Worm (Caenorhabditis elegans) whole organism, L4 larva: ENCODE results near the gene ZK616.65.

Experiments used
- F10B5.3 ChIP-seq: sonication (generic microtip); optimal IDR thresholded peaks from 2 replicates; lab custom pipeline; 2016; ENCODE audit warnings: mild to moderate bottlenecking, missing genetic modification characterization, missing compliant biosample characterization
- F26F4.8 ChIP-seq: fragments of 200-800 bp; sonication (Bioruptor generic); conservative IDR thresholded peaks from 2 replicates; pipeline ENCODE4 v1.3.6; 2022; ENCODE audit warnings: missing genetic modification characterization, missing compliant biosample characterization
- F44E2.7 ChIP-seq: fragments of 200-800 bp; sonication (Bioruptor generic); IDR thresholded peaks from 2 replicates; pipeline ENCODE4 v2.1.2; 2022; ENCODE audit warnings: missing genetic modification characterization, missing compliant biosample characterization
- Y105C5A.15 ChIP-seq: fragments of 200-800 bp; sonication (Bioruptor generic); IDR thresholded peaks from 2 replicates; pipeline ENCODE4 v1.3.6; 2022; ENCODE audit warnings: missing genetic modification characterization, missing compliant biosample characterization
- Y48G9A.11 ChIP-seq: fragments of 200-800 bp; sonication (Bioruptor generic); IDR thresholded peaks from 2 replicates; pipeline ENCODE4 v1.3.6; 2022; ENCODE audit warnings: missing genetic modification reagents, missing genetic modification characterization, missing compliant biosample characterization
- Y75B8A.6 ChIP-seq: fragments of 200-800 bp; sonication (Bioruptor generic); IDR thresholded peaks from 2 replicates; pipeline ENCODE4 v1.3.6; 2022; ENCODE audit warnings: missing genetic modification reagents, missing genetic modification characterization, missing compliant biosample characterization
- ZK337.2 ChIP-seq: fragments of 200-800 bp; sonication (Bioruptor generic); IDR thresholded peaks from 2 replicates; pipeline ENCODE4 v1.3.6; 2022; ENCODE audit warnings: missing genetic modification reagents, missing genetic modification characterization, missing compliant biosample characterization
- aly-2 ChIP-seq: sonication (generic microtip); optimal IDR thresholded peaks from 2 replicates; lab custom pipeline; 2018; ENCODE audit warnings: missing biosample characterization, missing genetic modification characterization
- arid-1 ChIP-seq: fragments of 200-800 bp; sonication (Bioruptor generic); conservative IDR thresholded peaks from 2 replicates; pipeline ENCODE4 v1.3.6; 2022; ENCODE audit warnings: missing genetic modification reagents, missing genetic modification characterization, missing compliant biosample characterization
- attf-4 ChIP-seq: sonication (generic microtip); optimal IDR thresholded peaks from 3 replicates; lab custom pipeline; 2017; ENCODE audit warnings: missing biosample characterization, missing genetic modification characterization
- ceh-20 ChIP-seq: fragments of 200-800 bp; sonication (Bioruptor generic); IDR thresholded peaks from 2 replicates; pipeline ENCODE4 v1.3.6; 2022; ENCODE audit warnings: missing genetic modification reagents, missing genetic modification characterization, missing compliant biosample characterization
- ceh-44 ChIP-seq: fragments of 200-800 bp; sonication (Bioruptor generic); IDR thresholded peaks from 2 replicates; pipeline ENCODE4 v1.3.6; 2022; ENCODE audit warnings: missing genetic modification reagents, missing genetic modification characterization, missing compliant biosample characterization
- ceh-62 ChIP-seq: sonication (generic microtip); optimal IDR thresholded peaks from 2 replicates; lab custom pipeline; 2017; ENCODE audit warnings: missing biosample characterization, missing genetic modification characterization
- ceh-82 ChIP-seq: sonication (generic microtip); optimal IDR thresholded peaks from 2 replicates; lab custom pipeline; 2017; ENCODE audit warnings: missing biosample characterization, missing genetic modification characterization
- ces-1 ChIP-seq: fragments of 150-350 bp; sonication (generic microtip); optimal IDR thresholded peaks from 4 replicates; lab custom pipeline; 2014; ENCODE audit warnings: missing biosample characterization, missing genetic modification reagents, missing genetic modification characterization
- ctbp-1 ChIP-seq: fragments of 200-800 bp; sonication (Bioruptor generic); IDR thresholded peaks from 2 replicates; pipeline ENCODE4 v1.3.6; 2022; ENCODE audit warnings: missing genetic modification reagents, missing genetic modification characterization, missing compliant biosample characterization
- daf-16 ChIP-seq, 3 experiments: sonication (generic microtip); optimal IDR thresholded peaks; 2 replicates each; lab custom pipeline; 2016 to 2017; ENCODE audit warnings: missing genetic modification characterization in 3 of 3, missing genetic modification reagents in 3 of 3, mild to moderate bottlenecking in 2 of 3, missing compliant biosample characterization in 2 of 3, missing biosample characterization in 1 of 3, moderate library complexity in 1 of 3
- daf-19 ChIP-seq: fragments of 200-800 bp; sonication (Bioruptor generic); conservative IDR thresholded peaks from 2 replicates; pipeline ENCODE4 v1.3.6; 2022; ENCODE audit warnings: missing genetic modification characterization, missing compliant biosample characterization
- daf-8 ChIP-seq: fragments of 200-800 bp; sonication (Bioruptor generic); IDR thresholded peaks from 2 replicates; pipeline ENCODE4 v1.3.6; 2022; ENCODE audit warnings: missing genetic modification characterization, missing compliant biosample characterization
- dmd-6 ChIP-seq: fragments of 200-800 bp; sonication (Bioruptor generic); IDR thresholded peaks from 2 replicates; pipeline ENCODE4 v1.3.6; 2022; ENCODE audit warnings: missing genetic modification reagents, missing genetic modification characterization, missing compliant biosample characterization
- dmd-9 ChIP-seq: fragments of 200-800 bp; sonication (Bioruptor generic); IDR thresholded peaks from 2 replicates; pipeline ENCODE4 v1.3.6; 2022; ENCODE audit warnings: missing genetic modification reagents, missing genetic modification characterization, missing compliant biosample characterization
- dpl-1 ChIP-seq: fragments of 150-350 bp; optimal IDR thresholded peaks from 2 replicates; lab custom pipeline; 2014; ENCODE audit warnings: missing biosample characterization, missing genetic modification reagents, missing genetic modification characterization
- dve-1 ChIP-seq: sonication (generic microtip); optimal IDR thresholded peaks from 2 replicates; lab custom pipeline; 2017; ENCODE audit warnings: antibody characterized with exemption, mild to moderate bottlenecking, missing genetic modification characterization, missing compliant biosample characterization; ENCODE audit not compliant: insufficient read depth
- egl-43 ChIP-seq: fragments of 200-800 bp; sonication (Bioruptor generic); IDR thresholded peaks from 2 replicates; pipeline ENCODE4 v1.3.6; 2022; ENCODE audit warnings: missing genetic modification reagents, missing genetic modification characterization, missing compliant biosample characterization
- fkh-10 ChIP-seq: fragments of 150-350 bp; optimal IDR thresholded peaks from 2 replicates; lab custom pipeline; 2014; ENCODE audit warnings: missing biosample characterization, missing genetic modification reagents, missing genetic modification characterization
- gei-8 ChIP-seq: fragments of 200-800 bp; sonication (Bioruptor generic); optimal IDR thresholded peaks from 2 replicates; lab custom pipeline; 2018; ENCODE audit warnings: mild to moderate bottlenecking, missing genetic modification characterization, missing compliant biosample characterization
- hif-1 ChIP-seq, 2 experiments: sonication (generic microtip); optimal IDR thresholded peaks; 2 replicates each; lab custom pipeline; 2016 to 2017; ENCODE audit warnings: missing compliant biosample characterization in 2 of 2, missing genetic modification characterization in 2 of 2, missing genetic modification reagents in 2 of 2, missing genotype in 2 of 2, mild to moderate bottlenecking in 1 of 2
- jun-1 ChIP-seq: fragments of 150-350 bp; optimal IDR thresholded peaks from 2 replicates; lab custom pipeline; 2014; ENCODE audit warnings: missing biosample characterization, missing genetic modification reagents, missing genetic modification characterization
- lin-13 ChIP-seq: fragments of 150-350 bp; optimal IDR thresholded peaks from 2 replicates; lab custom pipeline; 2014; ENCODE audit warnings: missing biosample characterization, missing genetic modification reagents, missing genetic modification characterization
- lin-15B ChIP-seq: fragments of 150-350 bp; sonication (generic microtip); optimal IDR thresholded peaks from 3 replicates; lab custom pipeline; 2014; ENCODE audit warnings: missing biosample characterization, missing genetic modification characterization
- lir-3 ChIP-seq: sonication (generic microtip); optimal IDR thresholded peaks from 2 replicates; lab custom pipeline; 2016; ENCODE audit warnings: mild to moderate bottlenecking, missing genetic modification characterization, missing compliant biosample characterization
- mdl-1 ChIP-seq, 2 experiments: fragments of 150-350 bp in 1 of 2; sonication (generic microtip) in 1 of 2; optimal IDR thresholded peaks; 2 replicates each; lab custom pipeline; 2014 to 2017; ENCODE audit warnings: missing biosample characterization in 2 of 2, missing genetic modification characterization in 2 of 2
- mdt-29 ChIP-seq: fragments of 200-800 bp; sonication (Bioruptor generic); IDR thresholded peaks from 2 replicates; pipeline ENCODE4 v1.3.6; 2022; ENCODE audit warnings: missing genetic modification reagents, missing genetic modification characterization, missing compliant biosample characterization
- mes-2 ChIP-seq: sonication (generic microtip); optimal IDR thresholded peaks from 2 replicates; lab custom pipeline; 2016; ENCODE audit warnings: missing genotype, mild to moderate bottlenecking, missing genetic modification characterization, missing compliant biosample characterization; ENCODE audit not compliant: poor library complexity, severe bottlenecking
- mxl-3 ChIP-seq: fragments of 200-800 bp; sonication (Bioruptor generic); optimal IDR thresholded peaks from 2 replicates; lab custom pipeline; 2018; ENCODE audit warnings: mild to moderate bottlenecking, missing genetic modification characterization, missing compliant biosample characterization
- nhr-102 ChIP-seq: sonication (generic microtip); optimal IDR thresholded peaks from 2 replicates; lab custom pipeline; 2016; ENCODE audit warnings: mild to moderate bottlenecking, missing genetic modification characterization, moderate library complexity, missing compliant biosample characterization
- nhr-11 ChIP-seq: fragments of 150-350 bp; optimal IDR thresholded peaks from 2 replicates; lab custom pipeline; 2014; ENCODE audit warnings: missing biosample characterization, missing genetic modification characterization
- nhr-41 ChIP-seq: fragments of 200-800 bp; sonication (Bioruptor generic); IDR thresholded peaks from 2 replicates; pipeline ENCODE4 v1.3.6; 2022; ENCODE audit warnings: missing genetic modification reagents, missing genetic modification characterization, missing compliant biosample characterization
- nhr-42 ChIP-seq: fragments of 200-800 bp; sonication (Bioruptor generic); IDR thresholded peaks from 2 replicates; pipeline ENCODE4 v1.3.6; 2022; ENCODE audit warnings: missing genetic modification characterization, missing compliant biosample characterization
- pha-4 ChIP-seq, 2 experiments: fragments of 150-350 bp in 1 of 2; fragments of 200-800 bp in 1 of 2; sonication (Bioruptor generic) in 1 of 2; IDR thresholded peaks in 1 of 2; optimal IDR thresholded peaks in 1 of 2; 2 replicates each; pipeline versions ENCODE4 v1.3.6 to Lab custom; 2014 to 2022; ENCODE audit warnings: missing genetic modification characterization in 2 of 2, missing genetic modification reagents in 2 of 2, missing biosample characterization in 1 of 2, missing compliant biosample characterization in 1 of 2
- pqm-1 ChIP-seq: sonication (generic microtip); optimal IDR thresholded peaks from 2 replicates; lab custom pipeline; 2017; ENCODE audit warnings: missing biosample characterization, missing genetic modification characterization
- rbr-2 ChIP-seq: sonication (generic microtip); optimal IDR thresholded peaks from 2 replicates; lab custom pipeline; 2016; ENCODE audit warnings: missing genotype, missing genetic modification characterization, missing compliant biosample characterization
- sdz-12 ChIP-seq: fragments of 200-800 bp; sonication (Bioruptor generic); optimal IDR thresholded peaks from 2 replicates; lab custom pipeline; 2018; ENCODE audit warnings: mild to moderate bottlenecking, missing genetic modification characterization, missing compliant biosample characterization
- snpc-1.2 ChIP-seq: fragments of 200-800 bp; sonication (Bioruptor generic); IDR thresholded peaks from 2 replicates; pipeline ENCODE4 v1.3.6; 2022; ENCODE audit warnings: missing genetic modification reagents, missing genetic modification characterization, missing compliant biosample characterization
- spr-1 ChIP-seq: sonication (generic microtip); optimal IDR thresholded peaks from 2 replicates; lab custom pipeline; 2016; ENCODE audit warnings: mild to moderate bottlenecking, missing genetic modification characterization, missing compliant biosample characterization
- tag-97 ChIP-seq: fragments of 200-800 bp; sonication (Bioruptor generic); IDR thresholded peaks from 2 replicates; pipeline ENCODE4 v1.3.6; 2022; ENCODE audit warnings: missing genetic modification characterization, missing compliant biosample characterization
- vab-7 ChIP-seq: fragments of 200-800 bp; sonication (Bioruptor generic); IDR thresholded peaks from 2 replicates; pipeline ENCODE4 v1.3.6; 2022; ENCODE audit warnings: missing genetic modification reagents, missing genetic modification characterization, missing compliant biosample characterization
- zag-1 ChIP-seq: fragments of 150-350 bp; optimal IDR thresholded peaks from 2 replicates; lab custom pipeline; 2014; ENCODE audit warnings: missing biosample characterization, missing genetic modification characterization
- zip-2 ChIP-seq: fragments of 150-350 bp; optimal IDR thresholded peaks from 2 replicates; lab custom pipeline; 2014; ENCODE audit warnings: missing biosample characterization, missing genetic modification characterization
- ztf-7 ChIP-seq: fragments of 150-350 bp; optimal IDR thresholded peaks from 2 replicates; lab custom pipeline; 2014; ENCODE audit warnings: missing biosample characterization, missing genetic modification characterization

Gene ZK616.65

ce11 chrIV:5388477-5389065, 22.4 kb downstream of the ZK616.65 start, which contains the start of gene elo-6 (continued):
- TF ChIP-seq lir-3 (tag; lab: Kevin White, UChicago) (no peak), nhr-41 (GFP tag; lab: Robert Waterston, UW) (no peak), spr-1 (no peak), zip-2 (tag; lab: Kevin White, UChicago) (no peak), mes-2 (tag; lab: Kevin White, UChicago) (peak; percentile 15), snpc-1.2 (GFP tag; lab: Robert Waterston, UW) (no peak), F44E2.7 (no peak), fkh-10 (GFP tag; lab: Kevin White, UChicago) (no peak), daf-8 (no peak), ztf-7 (tag; lab: Kevin White, UChicago) (no peak), nhr-42 (GFP tag; lab: Robert Waterston, UW) (no peak), aly-2 (no peak), dpl-1 (GFP tag; lab: Kevin White, UChicago) (no peak), arid-1 (GFP tag; lab: Robert Waterston, UW) (no peak), F10B5.3 (tag; lab: Kevin White, UChicago) (no peak), rbr-2 (tag; lab: Kevin White, UChicago) (no peak), Y48G9A.11 (GFP tag; lab: Robert Waterston, UW) (no peak), vab-7 (GFP tag; lab: Robert Waterston, UW) (no peak), pqm-1 (tag; lab: Kevin White, UChicago) (peak; percentile 66), daf-16 (GFP tag; optimal IDR thresholded peaks at IDR 0.05; lab: Kevin White, UChicago) (peak in 1 of 2 experiments; percentile 59), daf-16 (tag; optimal IDR thresholded peaks at IDR 0.05; lab: Kevin White, UChicago) (peak; percentile 88), ces-1 (no peak), sdz-12 (GFP tag; lab: Kevin White, UChicago) (no peak), nhr-102 (tag; lab: Kevin White, UChicago) (peak; percentile 46), lin-15B (tag; lab: Kevin White, UChicago) (no peak), dve-1 (tag; lab: Kevin White, UChicago) (peak; percentile 75), egl-43 (GFP tag; lab: Robert Waterston, UW) (no peak), dmd-9 (GFP tag; lab: Robert Waterston, UW) (no peak), ceh-62 (tag; lab: Kevin White, UChicago) (no peak), ZK337.2 (GFP tag; lab: Robert Waterston, UW) (no peak), ctbp-1 (GFP tag; lab: Robert Waterston, UW) (no peak), daf-19 (GFP tag; lab: Robert Waterston, UW) (no peak), mdl-1 (tag; optimal IDR thresholded peaks at IDR 0.05; lab: Kevin White, UChicago) (no peak), tag-97 (GFP tag; lab: Robert Waterston, UW) (no peak), gei-8 (GFP tag; lab: Kevin White, UChicago) (no peak), ceh-82 (tag; lab: Kevin White, UChicago) (no peak), pha-4 (GFP tag; IDR thresholded peaks at IDR 0.05; lab: Robert Waterston, UW) (no peak), pha-4 (tag; optimal IDR thresholded peaks at IDR 0.05; lab: Kevin White, UChicago) (no peak), nhr-11 (tag; lab: Kevin White, UChicago) (no peak), Y105C5A.15 (GFP tag; lab: Robert Waterston, UW) (no peak), lin-13 (no peak), mxl-3 (no peak), ceh-20 (GFP tag; lab: Robert Waterston, UW) (no peak), zag-1 (tag; lab: Kevin White, UChicago) (no peak), F26F4.8 (no peak), jun-1 (no peak), hif-1 (tag; optimal IDR thresholded peaks at IDR 0.05; lab: Kevin White, UChicago) (no peak), attf-4 (tag; lab: Kevin White, UChicago) (no peak), dmd-6 (peak; percentile 67), ceh-44 (GFP tag; lab: Robert Waterston, UW) (no peak), Y75B8A.6 (GFP tag; lab: Robert Waterston, UW) (no peak), mdt-29 (GFP tag; lab: Robert Waterston, UW) (no peak)
